Worm (Caenorhabditis elegans): ENCODE measurements around the gene ZK673.4.

ZK673.4 gene

DNA sequence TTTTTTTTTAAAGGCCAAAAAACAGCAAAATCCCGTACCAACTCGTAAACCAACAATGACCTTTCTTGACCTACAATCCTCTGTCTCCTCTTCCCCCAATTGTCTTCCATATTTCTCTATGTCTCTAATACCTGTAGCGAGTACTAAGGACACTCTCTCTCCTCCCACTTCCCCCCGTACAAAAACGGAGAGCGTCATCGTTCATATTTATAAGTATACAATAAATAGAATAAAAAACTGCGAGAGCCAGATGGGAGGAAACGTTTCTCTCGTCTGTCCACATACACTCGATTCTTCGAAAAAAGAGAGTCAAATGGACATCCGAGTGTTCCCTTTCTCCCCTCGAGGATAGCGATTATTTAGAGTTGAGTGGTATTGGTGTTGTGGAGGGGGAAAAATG, 52.0 kb downstream of the ZK673.4 start:
- TF ChIP-seq pqm-1 (tag; optimal IDR thresholded peaks at IDR 0.05) (no peak), daf-12 (tag; optimal IDR thresholded peaks at IDR 0.05) (no peak), snpc-4 (tag; optimal IDR thresholded peaks at IDR 0.05) (no peak), pha-4 (tag; optimal IDR thresholded peaks at IDR 0.05) (peak; percentile 89), fos-1 (tag; optimal IDR thresholded peaks at IDR 0.05) (no peak), R02D3.7 (tag; optimal IDR thresholded peaks at IDR 0.05) (no peak), tbx-2 (tag; optimal IDR thresholded peaks at IDR 0.05) (no peak), mdl-1 (tag; optimal IDR thresholded peaks at IDR 0.05) (no peak), lsy-12 (tag; optimal IDR thresholded peaks at IDR 0.05) (no peak), zag-1 (tag; optimal IDR thresholded peaks at IDR 0.05) (no peak), nhr-25 (tag; optimal IDR thresholded peaks at IDR 0.05) (peak; percentile 46), elt-3 (tag; optimal IDR thresholded peaks at IDR 0.05) (no peak), lin-15B (tag; optimal IDR thresholded peaks at IDR 0.05) (no peak), ztf-4 (tag; optimal IDR thresholded peaks at IDR 0.05) (no peak), nhr-237 (tag; optimal IDR thresholded peaks at IDR 0.05) (no peak), nhr-12 (tag; optimal IDR thresholded peaks at IDR 0.05) (no peak), unc-39 (tag; optimal IDR thresholded peaks at IDR 0.05) (no peak), ztf-11 (tag; optimal IDR thresholded peaks at IDR 0.05) (no peak), ZK546.5 (tag; optimal IDR thresholded peaks at IDR 0.05) (no peak), fkh-10 (GFP tag; optimal IDR thresholded peaks at IDR 0.05) (no peak), unc-62 (GFP tag; optimal IDR thresholded peaks at IDR 0.05) (no peak), elt-1 (tag; optimal IDR thresholded peaks at IDR 0.05) (no peak), elt-2 (tag; optimal IDR thresholded peaks at IDR 0.05) (no peak), nhr-11 (tag; optimal IDR thresholded peaks at IDR 0.05) (no peak), sea-2 (GFP tag; optimal IDR thresholded peaks at IDR 0.05) (no peak), nhr-76 (tag; optimal IDR thresholded peaks at IDR 0.05) (no peak), nhr-23 (tag; optimal IDR thresholded peaks at IDR 0.05) (peak; percentile 58), nhr-77 (tag; optimal IDR thresholded peaks at IDR 0.05) (no peak), lin-39 (tag; optimal IDR thresholded peaks at IDR 0.05) (peak; percentile 20), nfya-1 (tag; optimal IDR thresholded peaks at IDR 0.05; ENCODE audit: insufficient read depth) (peak; percentile 1), ceh-16 (tag; optimal IDR thresholded peaks at IDR 0.05) (no peak), aly-2 (tag; optimal IDR thresholded peaks at IDR 0.05) (no peak), jun-1 (tag; optimal IDR thresholded peaks at IDR 0.05) (peak; percentile 35), fkh-2 (tag; optimal IDR thresholded peaks at IDR 0.05) (no peak), nhr-43 (tag; optimal IDR thresholded peaks at IDR 0.05; ENCODE audit: poor library complexity, severe bottlenecking) (no peak), ceh-28 (tag; optimal IDR thresholded peaks at IDR 0.05) (no peak), skn-1 (tag; optimal IDR thresholded peaks at IDR 0.05) (no peak), mml-1 (tag; optimal IDR thresholded peaks at IDR 0.05) (no peak), hmg-11 (tag; optimal IDR thresholded peaks at IDR 0.05) (no peak), ceh-9 (tag; optimal IDR thresholded peaks at IDR 0.05) (no peak)
